Fruit fly (Drosophila melanogaster): ENCODE measurements around the gene Tob.

DNA sequence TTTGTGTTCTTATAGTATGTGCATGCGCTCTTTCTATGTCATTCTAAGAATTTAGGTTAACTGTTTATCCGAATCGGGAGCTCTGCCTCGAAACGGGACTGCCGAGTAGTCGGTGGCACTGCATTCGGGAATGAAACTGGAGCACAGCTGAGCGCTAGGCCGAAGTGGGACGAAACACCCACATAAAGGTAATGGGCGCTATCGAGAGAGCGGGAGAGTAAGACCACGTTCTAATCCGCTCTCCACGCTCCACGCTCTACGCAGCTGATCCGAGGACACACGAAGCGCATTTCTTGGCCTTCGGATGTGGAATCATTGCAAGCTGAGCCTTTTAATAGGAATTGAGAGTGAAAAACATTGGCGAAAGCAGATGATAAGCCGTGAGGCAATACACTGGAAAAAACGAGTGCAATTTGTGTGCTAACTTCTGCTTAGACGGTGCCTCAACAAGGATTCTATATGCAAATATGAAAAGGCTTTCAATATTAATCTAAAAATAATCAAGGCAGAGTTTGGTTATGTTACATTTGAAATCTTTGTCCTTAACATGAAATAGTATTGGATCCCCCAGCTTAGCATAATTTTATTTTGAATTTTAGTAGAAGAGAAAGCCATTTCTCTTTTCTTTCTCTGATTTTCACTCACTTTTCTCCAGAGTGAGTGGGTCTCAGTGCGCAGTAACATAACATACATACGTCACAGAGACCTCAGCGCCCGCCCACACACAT is 5.3 kb downstream of the Tob start:
- TF ChIP-seq salr (GFP tag; optimal IDR thresholded peaks at IDR 0.05) (no peak), net (GFP tag; optimal IDR thresholded peaks at IDR 0.05) (no peak), CG16779 (tag; optimal IDR thresholded peaks at IDR 0.05) (no peak), Blimp-1 (GFP tag; optimal IDR thresholded peaks at IDR 0.05) (no peak), Sox14 (GFP tag; optimal IDR thresholded peaks at IDR 0.05) (no peak), Sox102F (GFP tag; optimal IDR thresholded peaks at IDR 0.05) (no peak)

All from whole organism, prepupa.